Worm (Caenorhabditis elegans) whole organism, L4/young adult: ENCODE data around the gene C35D6.3.

Experiments
- W03F9.2 ChIP-seq: fragments of 150-350 bp; optimal IDR thresholded peaks from 2 replicates; lab custom pipeline; 2014; ENCODE audit warnings: missing biosample characterization, missing genetic modification characterization
- dao-5 ChIP-seq: sonication (generic microtip); optimal IDR thresholded peaks from 2 replicates; lab custom pipeline; 2016; ENCODE audit warnings: missing genotype, missing genetic modification characterization, moderate library complexity, missing compliant biosample characterization
- him-1 ChIP-seq: sonication (generic microtip); optimal IDR thresholded peaks from 2 replicates; lab custom pipeline; 2016; ENCODE audit warnings: missing genotype, missing genetic modification reagents, missing genetic modification characterization, missing compliant biosample characterization

Gene C35D6.3

DNA sequence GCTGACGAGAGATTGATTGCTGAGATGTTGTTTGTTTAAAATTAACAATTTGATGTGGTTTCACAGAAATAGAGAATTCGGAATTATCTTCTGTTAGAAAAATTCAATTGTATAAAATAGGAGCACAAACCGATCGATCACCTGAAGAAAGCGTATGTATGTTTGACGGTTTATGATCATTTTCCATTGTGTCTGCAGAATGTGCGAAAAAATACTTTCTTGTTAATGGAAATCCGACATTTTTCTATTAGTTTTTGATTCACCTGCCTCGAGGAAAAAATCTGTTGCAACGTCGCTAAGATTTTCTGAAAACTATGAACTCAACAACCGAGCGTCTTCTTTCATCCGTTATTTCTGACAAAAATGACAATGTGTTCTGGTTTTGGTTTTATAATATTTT, 9.9 kb upstream of the C35D6.3 start, which contains the start of gene C35D6.13:
Gene C35D6.13 (plus strand): TSS at position 301 of the 400 bp plus-strand sequence.
- TF ChIP-seq dao-5 (tag; lab: Kevin White, UChicago): no peak

DNA sequence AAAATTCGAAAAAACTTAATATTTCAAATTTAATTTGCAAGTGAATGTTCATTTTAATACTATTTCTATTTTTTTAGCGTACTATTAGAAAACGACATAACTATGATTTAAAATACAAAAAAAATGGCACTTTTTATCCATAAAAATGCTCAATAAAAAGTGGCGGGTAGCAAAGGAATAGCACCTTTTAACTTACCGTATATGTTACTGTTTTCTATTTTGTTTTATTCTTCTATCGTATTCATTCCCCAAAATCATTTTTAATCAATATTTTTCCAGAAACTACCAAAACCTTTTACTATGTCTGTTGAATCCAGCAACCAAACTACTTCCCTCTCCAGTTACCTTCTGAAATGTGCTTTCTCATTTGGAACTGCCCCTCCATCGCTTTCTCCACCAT, 4.1 kb downstream of the C35D6.3 start, which contains the start of gene C35D6.4:
Gene C35D6.4 (plus strand): TSS at position 301 of the 400 bp plus-strand sequence.
- TF ChIP-seq him-1 (tag; lab: Kevin White, UChicago): no peak
- TF ChIP-seq W03F9.2 (tag; lab: Kevin White, UChicago): no peak
- no peak for TF ChIP-seq dao-5 (tag; lab: Kevin White, UChicago)

DNA sequence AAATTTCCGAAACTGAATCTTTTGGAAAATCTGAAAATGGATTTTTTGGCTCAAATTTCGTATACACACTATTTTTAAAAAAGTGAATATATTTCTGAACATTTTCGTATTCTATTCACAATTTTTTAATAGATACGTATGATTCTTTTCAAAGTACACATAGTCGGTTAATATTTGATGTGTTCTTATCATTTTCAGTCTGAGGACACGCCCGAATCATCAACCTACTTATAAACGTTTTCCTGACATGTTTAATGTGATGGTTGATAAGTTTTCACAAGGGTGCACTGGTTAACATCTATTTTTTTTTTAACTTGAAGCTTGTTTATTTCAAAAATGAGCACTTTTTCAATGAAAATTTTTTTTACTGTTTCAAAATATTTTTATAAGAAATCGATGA, 18.0 kb downstream of the C35D6.3 start:
- TF ChIP-seq him-1 (tag; lab: Kevin White, UChicago) (no peak), W03F9.2 (tag; lab: Kevin White, UChicago) (no peak), dao-5 (tag; lab: Kevin White, UChicago) (no peak)

DNA sequence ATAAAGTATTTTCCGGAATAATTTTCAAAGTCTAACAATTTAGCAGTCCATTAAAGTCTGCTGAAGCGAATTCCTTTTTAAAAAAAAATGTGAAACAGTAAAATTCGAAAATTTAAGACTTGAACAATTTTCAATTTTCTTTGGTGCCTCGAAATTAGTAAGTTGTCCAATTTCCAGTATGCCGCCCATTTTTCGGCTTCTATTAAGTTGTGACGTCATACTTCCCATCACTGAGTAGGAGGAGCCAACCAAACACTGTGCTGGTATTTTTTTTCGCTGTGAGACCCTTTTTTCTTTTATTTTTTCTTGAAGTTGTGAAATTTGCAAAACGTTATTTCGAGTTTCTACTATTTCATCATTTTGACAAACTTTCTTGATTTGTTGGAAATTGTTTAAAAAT, 24.0 kb downstream of the C35D6.3 start:
- TF ChIP-seq dao-5 (tag; lab: Kevin White, UChicago) (no peak), him-1 (tag; lab: Kevin White, UChicago) (no peak), W03F9.2 (tag; lab: Kevin White, UChicago) (no peak)

DNA sequence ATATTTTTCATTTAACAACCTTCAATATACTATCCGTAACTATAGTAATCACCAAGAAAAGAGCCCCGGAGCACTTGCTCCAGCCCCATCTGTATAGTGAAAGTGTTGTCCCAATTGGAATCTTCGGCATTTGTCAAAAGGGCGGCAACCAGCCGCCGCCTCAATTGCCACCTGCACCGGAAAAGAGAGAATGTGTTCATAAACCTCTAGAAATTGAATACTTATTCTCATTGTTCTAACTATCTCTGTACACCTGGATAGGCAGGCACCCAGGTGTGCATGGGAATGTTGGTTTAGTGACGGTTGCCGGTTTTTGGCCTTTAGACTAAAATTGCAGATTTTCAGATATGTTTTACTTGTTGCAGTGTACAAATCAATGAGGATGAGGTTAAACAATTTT, 31.3 kb downstream of the C35D6.3 start:
- TF ChIP-seq dao-5 (tag; lab: Kevin White, UChicago) (no peak), him-1 (tag; lab: Kevin White, UChicago) (no peak), W03F9.2 (tag; lab: Kevin White, UChicago) (no peak)

DNA sequence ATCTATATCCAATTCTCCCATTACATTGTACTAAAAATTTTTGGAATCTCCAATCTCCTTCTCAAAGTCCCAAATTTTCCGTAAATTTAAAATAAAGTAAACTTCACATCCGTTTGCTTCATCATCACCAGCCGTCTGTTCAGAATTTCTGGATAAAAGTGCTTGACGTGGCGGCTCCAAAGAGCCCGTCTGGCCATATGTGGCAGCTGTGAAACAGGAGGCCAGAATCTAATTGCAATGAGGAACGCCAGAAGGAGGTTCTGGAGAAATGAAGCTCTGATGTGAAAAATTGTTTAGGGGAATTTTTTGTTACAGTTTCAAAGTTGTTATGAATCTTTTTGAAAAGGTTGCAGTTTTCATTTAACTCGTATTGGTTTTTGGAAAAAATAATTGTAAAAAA, 33.7 kb downstream of the C35D6.3 start:
- TF ChIP-seq him-1 (tag; lab: Kevin White, UChicago) (no peak), W03F9.2 (tag; lab: Kevin White, UChicago) (no peak), dao-5 (tag; lab: Kevin White, UChicago) (no peak)

DNA sequence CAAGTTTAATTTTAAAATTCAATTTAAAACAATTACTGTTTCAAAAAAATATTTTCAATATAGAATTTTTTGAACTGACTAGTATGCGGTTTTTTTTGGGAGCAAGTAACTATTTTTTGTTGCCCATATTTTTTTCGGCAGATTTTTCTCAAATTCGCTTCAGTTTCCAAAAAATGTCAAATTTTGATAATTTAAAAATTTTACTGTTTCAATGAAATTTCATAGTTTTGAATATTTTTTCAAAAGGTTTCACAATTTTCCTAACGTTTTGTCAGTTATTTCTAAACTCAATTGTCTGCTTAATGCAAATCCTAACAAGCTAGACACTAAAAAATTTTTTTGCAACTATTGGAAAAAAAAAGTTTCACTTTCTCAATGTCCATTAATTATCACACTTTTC, 34.3 kb downstream of the C35D6.3 start:
- TF ChIP-seq W03F9.2 (tag; lab: Kevin White, UChicago) (no peak), dao-5 (tag; lab: Kevin White, UChicago) (no peak), him-1 (tag; lab: Kevin White, UChicago) (no peak)

DNA sequence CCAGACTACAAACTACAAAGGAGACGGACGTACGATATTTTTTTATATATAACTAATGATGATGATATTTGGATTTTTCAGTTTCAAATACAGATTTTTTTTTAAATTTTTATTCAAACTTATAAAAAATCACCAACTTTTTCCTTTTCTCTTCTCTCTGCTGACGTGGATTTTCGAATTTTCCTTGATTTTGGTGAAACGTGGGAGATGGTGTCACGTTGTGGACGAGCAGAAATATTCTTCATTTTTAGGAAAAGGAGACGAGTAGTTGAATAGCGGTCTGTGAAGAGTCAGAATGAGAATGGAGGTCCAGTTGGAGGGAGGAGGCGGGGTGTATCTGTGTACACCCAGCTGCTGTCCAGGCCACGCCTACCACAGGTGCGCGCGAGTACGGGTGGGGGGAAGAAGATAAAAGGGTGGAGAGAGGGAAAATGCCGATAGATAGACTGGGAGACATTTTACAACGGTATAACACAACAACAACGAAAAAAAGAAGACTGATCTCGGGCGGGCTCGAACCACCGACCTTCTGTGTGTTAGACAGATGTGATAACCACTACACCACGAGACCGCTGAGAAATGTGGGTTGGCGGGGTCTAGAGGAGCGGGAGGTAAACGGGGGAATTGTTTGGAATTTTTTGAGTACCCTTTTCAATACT, 35.4 kb downstream of the C35D6.3 start, which contains the start of gene Y7A9D.1:
Gene Y7A9D.1 (minus strand): TSS at position 283 of the 659 bp plus-strand sequence.
- TF ChIP-seq W03F9.2 (tag; lab: Kevin White, UChicago): no peak
- no peak for TF ChIP-seq him-1 (tag; lab: Kevin White, UChicago)
- TF ChIP-seq dao-5 (tag; lab: Kevin White, UChicago): no peak

DNA sequence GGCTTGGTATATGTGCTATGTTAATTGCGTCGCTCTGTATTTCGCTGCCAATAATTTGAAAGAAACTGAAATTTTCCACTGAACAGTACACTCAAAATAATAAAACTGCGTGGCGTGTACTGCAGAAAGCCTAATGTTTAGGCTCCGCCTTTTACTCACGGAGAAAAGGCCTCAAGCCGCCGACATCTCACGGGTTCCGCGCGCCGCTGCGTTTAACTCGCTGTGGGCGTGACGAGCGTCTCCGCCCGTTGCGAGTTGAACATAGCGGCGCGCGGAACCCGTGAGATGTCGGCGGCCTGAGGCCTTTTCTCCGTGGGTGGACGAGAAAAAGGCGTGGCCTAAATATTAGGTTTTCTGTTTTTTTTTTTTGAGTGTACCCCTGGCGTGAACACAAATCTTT, 38.1 kb downstream of the C35D6.3 start:
- TF ChIP-seq W03F9.2 (tag; lab: Kevin White, UChicago) (no peak), dao-5 (tag; lab: Kevin White, UChicago) (no peak), him-1 (tag; lab: Kevin White, UChicago) (no peak)

DNA sequence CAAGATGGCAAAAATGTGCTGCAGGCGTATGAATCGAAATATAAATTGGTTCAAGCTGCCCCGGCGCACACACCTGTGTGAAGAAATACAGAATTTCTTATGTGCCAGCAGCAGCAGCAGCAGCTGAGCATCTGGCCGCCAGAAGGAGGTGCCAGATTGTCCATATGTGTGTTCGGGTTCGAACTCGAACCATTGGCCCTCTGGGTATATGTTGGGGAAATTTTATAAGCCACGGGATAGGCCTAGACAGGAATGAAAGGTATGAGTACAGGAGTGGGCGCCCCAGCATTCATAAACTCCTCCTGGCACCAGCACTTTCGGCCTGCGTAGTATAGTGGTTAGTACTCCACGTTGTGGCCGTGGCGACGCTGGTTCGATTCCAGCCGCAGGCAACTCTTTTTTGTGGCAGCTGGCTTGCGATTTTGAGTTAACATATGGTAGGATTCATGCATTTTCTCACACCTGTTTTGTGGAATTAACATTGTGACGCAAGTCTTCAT, 41.6 kb downstream of the C35D6.3 start:
- TF ChIP-seq dao-5 (tag; lab: Kevin White, UChicago) (peak; percentile 4), W03F9.2 (tag; lab: Kevin White, UChicago) (no peak), him-1 (tag; lab: Kevin White, UChicago) (no peak)

DNA sequence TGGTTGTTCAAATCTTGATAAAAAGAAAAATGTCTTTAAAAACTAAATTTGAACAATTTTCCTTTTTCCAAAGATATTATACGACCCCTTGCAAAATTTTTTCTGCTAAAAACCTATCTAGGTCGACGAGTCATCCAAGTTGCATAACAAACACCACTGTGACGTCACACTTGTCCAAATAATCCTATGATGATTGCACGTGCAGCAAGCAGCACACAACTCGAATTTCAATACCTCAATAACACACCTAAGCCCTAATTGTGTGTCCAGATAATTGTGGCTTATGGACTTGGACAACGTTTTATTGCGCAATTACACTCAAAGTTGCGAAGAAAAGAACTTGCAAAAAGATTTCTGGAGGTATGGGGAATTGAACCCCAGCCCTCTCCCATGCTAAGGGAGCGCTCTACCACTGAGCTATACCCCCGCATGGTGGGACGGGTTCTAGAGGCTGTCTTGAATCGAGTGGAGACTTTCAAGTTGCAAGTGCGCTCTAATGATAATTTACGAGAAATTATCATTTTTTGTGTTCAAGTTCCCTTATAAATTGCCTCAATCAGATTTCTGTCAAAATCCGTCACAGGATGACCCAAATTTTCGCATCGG, 42.3 kb downstream of the C35D6.3 start:
- TF ChIP-seq him-1 (tag; lab: Kevin White, UChicago) (peak; percentile 44), dao-5 (tag; lab: Kevin White, UChicago) (peak; percentile 54), W03F9.2 (tag; lab: Kevin White, UChicago) (no peak)

DNA sequence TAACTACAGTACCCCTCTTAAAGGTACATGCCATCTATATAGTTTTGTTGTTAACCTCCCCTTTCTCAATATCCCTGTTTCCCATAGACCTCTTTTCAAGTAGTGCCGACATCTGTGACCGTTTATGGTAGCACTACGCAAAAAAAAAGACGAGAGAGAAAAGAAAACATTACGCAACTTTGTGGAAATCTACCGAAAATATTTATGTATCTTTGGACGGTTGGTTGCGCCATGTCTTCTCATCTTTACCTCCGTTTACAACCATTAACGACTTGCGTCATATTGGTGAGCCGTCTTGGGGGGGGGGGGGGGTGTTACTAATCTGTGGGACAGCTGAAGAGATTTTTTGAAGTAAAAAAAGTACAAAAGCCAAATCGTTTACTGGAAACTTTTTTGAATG, 44.9 kb downstream of the C35D6.3 start:
- no peak for TF ChIP-seq him-1 (tag; lab: Kevin White, UChicago)
- no peak for TF ChIP-seq dao-5 (tag; lab: Kevin White, UChicago)
- TF ChIP-seq W03F9.2 (tag; lab: Kevin White, UChicago): no peak

DNA sequence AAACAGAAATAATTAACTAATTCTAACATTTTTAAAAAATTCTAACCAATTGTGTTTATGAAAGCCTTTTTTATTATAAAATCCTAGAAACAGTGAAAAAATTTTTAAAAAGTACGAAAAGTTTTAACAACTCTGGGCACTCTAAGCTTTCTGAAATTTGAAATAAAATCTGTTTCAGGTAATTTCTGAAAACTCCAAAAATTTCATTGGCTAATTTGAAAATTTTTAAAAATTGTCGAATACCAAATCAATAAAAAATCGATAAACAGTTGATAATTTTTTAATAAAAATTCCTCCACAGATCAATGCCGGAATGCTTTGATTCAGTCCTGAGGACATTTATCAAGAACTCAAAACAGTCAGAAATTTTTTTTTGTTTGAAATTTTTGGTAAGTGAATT, 47.1 kb downstream of the C35D6.3 start, which contains the start of gene Y65A5A.24:
Gene Y65A5A.24 (plus strand): TSS at position 301 of the 400 bp plus-strand sequence.
- TF ChIP-seq him-1 (tag; lab: Kevin White, UChicago) (no peak), dao-5 (tag; lab: Kevin White, UChicago) (no peak), W03F9.2 (tag; lab: Kevin White, UChicago) (no peak)
